Fruit fly (Drosophila melanogaster): ENCODE results near the gene CG3021.
A peak's percentile ranks its signal among the peaks of the same experiment; 100 is the strongest.

The CG3021 gene

DNA sequence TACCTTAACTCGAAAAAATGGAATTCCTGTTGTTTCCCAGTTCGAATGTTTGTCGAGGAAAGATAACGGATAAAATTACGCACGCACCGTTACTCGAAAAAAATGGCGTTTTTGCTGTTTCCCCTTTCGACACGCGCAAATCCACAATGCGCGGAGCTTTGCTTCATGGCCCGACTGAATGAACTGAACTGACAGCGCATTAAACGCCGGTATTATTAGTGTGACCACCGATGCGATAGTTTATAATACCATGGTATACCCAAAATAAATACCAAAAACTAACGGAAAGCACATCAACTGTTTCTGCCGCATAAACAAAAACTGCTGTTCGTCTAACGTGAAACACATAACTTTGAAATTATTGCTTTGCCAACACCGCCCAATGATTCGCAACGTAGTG lies at the start of gene CG3021, which contains the start of the genes CG32814 and CG11638 (continued):
- TF ChIP-seq CG17328 (GFP tag; IDR thresholded peaks at IDR 0.05) (peak; percentile 15; the same call in 1 of the 2 replicates), phol (tag; optimal IDR thresholded peaks at IDR 0.05) (peak; percentile 66), CG10959 (GFP tag; IDR thresholded peaks at IDR 0.05) (no peak), toy (GFP tag; IDR thresholded peaks at IDR 0.05) (no peak), CG10267 (tag; optimal IDR thresholded peaks at IDR 0.05) (peak; percentile 9), rib (GFP tag; IDR thresholded peaks at IDR 0.05) (no peak), tup (GFP tag; optimal IDR thresholded peaks at IDR 0.05) (no peak), danr (GFP tag; IDR thresholded peaks at IDR 0.05) (no peak), CG10979 (tag; optimal IDR thresholded peaks at IDR 0.05) (peak; percentile 36), CG4328 (GFP tag; optimal IDR thresholded peaks at IDR 0.05) (no peak), wek (GFP tag; optimal IDR thresholded peaks at IDR 0.05) (peak; percentile 0), zen (tag; optimal IDR thresholded peaks at IDR 0.05) (peak; percentile 4), Neu2 (GFP tag; optimal IDR thresholded peaks at IDR 0.05; ENCODE audit: borderline replicate concordance) (no peak), CG18619 (GFP tag; optimal IDR thresholded peaks at IDR 0.05) (no peak), CG10565 (GFP tag; optimal IDR thresholded peaks at IDR 0.05) (no peak), Deaf1 (tag; optimal IDR thresholded peaks at IDR 0.05) (peak; percentile 17), fd102C (GFP tag; optimal IDR thresholded peaks at IDR 0.05) (no peak), odd (GFP tag; optimal IDR thresholded peaks at IDR 0.05) (no peak), Dfd (GFP tag; optimal IDR thresholded peaks at IDR 0.05) (no peak), Optix (GFP tag; IDR thresholded peaks at IDR 0.05) (no peak), emc (GFP tag; optimal IDR thresholded peaks at IDR 0.05) (no peak), disco-r (GFP tag; optimal IDR thresholded peaks at IDR 0.05) (no peak), hb (GFP tag; IDR thresholded peaks at IDR 0.05; ENCODE audit: partially characterized antibody) (no peak), CG7271 (tag; optimal IDR thresholded peaks at IDR 0.05) (no peak), CG2875 (GFP tag; optimal IDR thresholded peaks at IDR 0.05) (peak; percentile 5), CHES-1-like (GFP tag; optimal IDR thresholded peaks at IDR 0.05) (no peak), CkIIα-i1 (GFP tag; IDR thresholded peaks at IDR 0.05) (no peak), seq (GFP tag; IDR thresholded peaks at IDR 0.05) (no peak), pho (GFP tag; optimal IDR thresholded peaks at IDR 0.05) (no peak), CG6765 (GFP tag; optimal IDR thresholded peaks at IDR 0.05) (peak; percentile 2), croc (GFP tag; conservative IDR thresholded peaks at IDR 0.05) (no peak), E2f1 (GFP tag; IDR thresholded peaks at IDR 0.05) (no peak), CG5180 (GFP tag; optimal IDR thresholded peaks at IDR 0.05) (no peak), Dref (GFP tag; IDR thresholded peaks at IDR 0.05) (0 out of 2 replicates have a peak, but pooled peaks have one; percentile 16), ap (GFP tag; IDR thresholded peaks at IDR 0.05) (no peak), B-H1 (GFP tag; IDR thresholded peaks at IDR 0.05) (no peak), Hr78 (GFP tag; optimal IDR thresholded peaks at IDR 0.05) (no peak), CG34376 (GFP tag; optimal IDR thresholded peaks at IDR 0.05) (peak; percentile 13), Hr39 (optimal IDR thresholded peaks at IDR 0.05) (no peak), sens-2 (GFP tag; IDR thresholded peaks at IDR 0.05) (no peak), CG42726 (GFP tag; IDR thresholded peaks at IDR 0.05; ENCODE audit: partially characterized antibody) (peak; percentile 25; the same call in 1 of the 2 replicates), CG16815 (GFP tag; optimal IDR thresholded peaks at IDR 0.05) (no peak), cato (GFP tag; optimal IDR thresholded peaks at IDR 0.05; ENCODE audit: borderline replicate concordance) (no peak), CG10462 (GFP tag; optimal IDR thresholded peaks at IDR 0.05) (no peak), sima (GFP tag; optimal IDR thresholded peaks at IDR 0.05) (no peak), HLH54F (GFP tag; optimal IDR thresholded peaks at IDR 0.05) (no peak), Taf1 (GFP tag; IDR thresholded peaks at IDR 0.05) (no peak), unpg (GFP tag; optimal IDR thresholded peaks at IDR 0.05) (peak; percentile 14), esg (GFP tag; conservative IDR thresholded peaks at IDR 0.05) (no peak), Eip74EF (GFP tag; optimal IDR thresholded peaks at IDR 0.05) (no peak), Sry-β (GFP tag; optimal IDR thresholded peaks at IDR 0.05) (no peak)
